Worm (Caenorhabditis elegans): Measurements from ENCODE around the gene npp-1.
"Not testable (repeated sequence)": the region's sequence is repeated elsewhere in the genome, so short reads cannot be mapped to it uniquely, and the experiment has no call there.

Gene npp-1

ce11 chrIV:9857952-9858488 is at the start of gene npp-1:
TSS of gene npp-1 (plus strand) at chrIV:9858488.
- TF ChIP-seq W03F9.2 (tag; optimal IDR thresholded peaks at IDR 0.05) (peak; percentile 75), dao-5 (tag; optimal IDR thresholded peaks at IDR 0.05) (no peak)

- no peak for TF ChIP-seq dao-5 (tag; optimal IDR thresholded peaks at IDR 0.05)
These were observed 47.7 kb upstream of the npp-1 start, which contains the start of gene dct-15 for ce11 chrIV:9810633-9811032. TSS of gene dct-15 (minus strand) at chrIV:9810733.

ce11 chrIV:9811487-9811886 is 46.8 kb upstream of the npp-1 start:
- TF ChIP-seq W03F9.2 (tag; optimal IDR thresholded peaks at IDR 0.05) (no peak), him-1 (tag; optimal IDR thresholded peaks at IDR 0.05) (no peak), dao-5 (tag; optimal IDR thresholded peaks at IDR 0.05) (no peak)

- TF ChIP-seq him-1 (tag; optimal IDR thresholded peaks at IDR 0.05) (no peak), dao-5 (tag; optimal IDR thresholded peaks at IDR 0.05) (no peak), W03F9.2 (tag; optimal IDR thresholded peaks at IDR 0.05) (no peak)
These were observed 42.9 kb upstream of the npp-1 start, which contains the start of gene egl-20 for ce11 chrIV:9815432-9815831. TSS of gene egl-20 (minus strand) at chrIV:9815532.

- TF ChIP-seq him-1 (tag; optimal IDR thresholded peaks at IDR 0.05) (no peak), W03F9.2 (tag; optimal IDR thresholded peaks at IDR 0.05) (no peak), dao-5 (tag; optimal IDR thresholded peaks at IDR 0.05) (no peak)
These were observed 36.7 kb upstream of the npp-1 start, which contains the start of gene col-123 for ce11 chrIV:9821621-9822020. TSS of gene col-123 (plus strand) at chrIV:9821921.

ce11 chrIV:9822585-9822984 is 35.7 kb upstream of the npp-1 start:
- TF ChIP-seq dao-5 (tag; optimal IDR thresholded peaks at IDR 0.05): no peak

- no peak for TF ChIP-seq him-1 (tag; optimal IDR thresholded peaks at IDR 0.05)
- TF ChIP-seq W03F9.2 (tag; optimal IDR thresholded peaks at IDR 0.05): no peak
- no peak for TF ChIP-seq dao-5 (tag; optimal IDR thresholded peaks at IDR 0.05)
These were observed 33.8 kb upstream of the npp-1 start, which contains the start of gene catp-6 for ce11 chrIV:9824480-9824879. TSS of gene catp-6 (minus strand) at chrIV:9824580.

ce11 chrIV:9825196-9825744 is 33.0 kb upstream of the npp-1 start, which contains the start of gene mtr-4:
TSS of gene mtr-4 (plus strand) at chrIV:9825694.
- TF ChIP-seq dao-5 (tag; optimal IDR thresholded peaks at IDR 0.05) (no peak), W03F9.2 (tag; optimal IDR thresholded peaks at IDR 0.05) (peak; percentile 48)

- TF ChIP-seq him-1 (tag; optimal IDR thresholded peaks at IDR 0.05): no peak
- TF ChIP-seq W03F9.2 (tag; optimal IDR thresholded peaks at IDR 0.05): no peak
- TF ChIP-seq dao-5 (tag; optimal IDR thresholded peaks at IDR 0.05): no peak
These were observed 25.7 kb upstream of the npp-1 start, which contains the start of gene kin-21 for ce11 chrIV:9832586-9832985. TSS of gene kin-21 (plus strand) at chrIV:9832886.

ce11 chrIV:9833337-9833736 is 25.0 kb upstream of the npp-1 start:
- TF ChIP-seq W03F9.2 (tag; optimal IDR thresholded peaks at IDR 0.05): no peak
- TF ChIP-seq dao-5 (tag; optimal IDR thresholded peaks at IDR 0.05): no peak
- no peak for TF ChIP-seq him-1 (tag; optimal IDR thresholded peaks at IDR 0.05)

ce11 chrIV:9836317-9836716 is 22.0 kb upstream of the npp-1 start, which contains the start of gene msp-81:
TSS of gene msp-81 (minus strand) at chrIV:9836417.
- TF ChIP-seq him-1 (tag; optimal IDR thresholded peaks at IDR 0.05): no peak
- TF ChIP-seq W03F9.2 (tag; optimal IDR thresholded peaks at IDR 0.05): no peak
- no peak for TF ChIP-seq dao-5 (tag; optimal IDR thresholded peaks at IDR 0.05)

ce11 chrIV:9837349-9837748 is 20.9 kb upstream of the npp-1 start, which contains the start of gene msp-10:
TSS of gene msp-10 (plus strand) at chrIV:9837649.
- not testable (repeated sequence) for TF ChIP-seq W03F9.2, dao-5, him-1 (tag; optimal IDR thresholded peaks at IDR 0.05)

ce11 chrIV:9840984-9841590 is 17.2 kb upstream of the npp-1 start, which contains the start of the genes kin-24 and msp-56:
TSS of gene kin-24 (minus strand) at chrIV:9841084.
TSS of gene msp-56 (plus strand) at chrIV:9841540.
- TF ChIP-seq W03F9.2 (tag; optimal IDR thresholded peaks at IDR 0.05): no peak
- TF ChIP-seq dao-5 (tag; optimal IDR thresholded peaks at IDR 0.05): no peak
- TF ChIP-seq him-1 (tag; optimal IDR thresholded peaks at IDR 0.05): no peak

- TF ChIP-seq dao-5 (tag; optimal IDR thresholded peaks at IDR 0.05): no peak
- TF ChIP-seq W03F9.2 (tag; optimal IDR thresholded peaks at IDR 0.05): no peak
- no peak for TF ChIP-seq him-1 (tag; optimal IDR thresholded peaks at IDR 0.05)
These were observed 16.2 kb upstream of the npp-1 start, which contains the start of gene K07F5.17 for ce11 chrIV:9842071-9842470. TSS of gene K07F5.17 (plus strand) at chrIV:9842371.
